Worm (Caenorhabditis elegans) whole organism, L1 larva: ENCODE measurements around the gene F21D5.3.

Experiments used
- C04F5.9 ChIP-seq: sonication (generic microtip); optimal IDR thresholded peaks from 2 replicates; lab custom pipeline; 2016; ENCODE audit warnings: missing genetic modification characterization, missing compliant biosample characterization
- C16A3.4 ChIP-seq: fragments of 150-350 bp; optimal IDR thresholded peaks from 2 replicates; lab custom pipeline; 2014; ENCODE audit warnings: missing biosample characterization, missing genetic modification characterization
- C34B4.2 ChIP-seq: sonication (generic microtip); optimal IDR thresholded peaks from 2 replicates; lab custom pipeline; 2017; ENCODE audit warnings: mild to moderate bottlenecking, missing genetic modification characterization, missing compliant biosample characterization
- F16B12.6 ChIP-seq: fragments of 150-350 bp; optimal IDR thresholded peaks from 2 replicates; lab custom pipeline; 2014; ENCODE audit warnings: missing biosample characterization, missing genetic modification characterization
- Y116A8C.19 ChIP-seq: sonication (generic microtip); optimal IDR thresholded peaks from 2 replicates; lab custom pipeline; 2016; ENCODE audit warnings: missing compliant biosample characterization, missing genetic modification characterization, borderline replicate concordance
- aha-1 ChIP-seq: fragments of 150-350 bp; optimal IDR thresholded peaks from 2 replicates; lab custom pipeline; 2014; ENCODE audit warnings: missing biosample characterization, missing genetic modification characterization
- alr-1 ChIP-seq: fragments of 200-800 bp; sonication (Bioruptor generic); optimal IDR thresholded peaks from 2 replicates; lab custom pipeline; 2018; ENCODE audit warnings: borderline replicate concordance, mild to moderate bottlenecking, missing genetic modification characterization, missing compliant biosample characterization
- aly-2 ChIP-seq: fragments of 150-350 bp; optimal IDR thresholded peaks from 2 replicates; lab custom pipeline; 2014; ENCODE audit warnings: missing biosample characterization, missing genetic modification characterization
- blmp-1 ChIP-seq: fragments of 150-350 bp; optimal IDR thresholded peaks from 2 replicates; lab custom pipeline; 2014; ENCODE audit warnings: missing biosample characterization, missing genetic modification characterization
- ceh-63 ChIP-seq: fragments of 200-800 bp; sonication (Bioruptor generic); optimal IDR thresholded peaks from 2 replicates; lab custom pipeline; 2018; ENCODE audit warnings: mild to moderate bottlenecking, missing genetic modification characterization, missing compliant biosample characterization
- ceh-82 ChIP-seq, 3 experiments: fragments of 150-350 bp in 1 of 3; sonication (generic microtip) in 2 of 3; optimal IDR thresholded peaks; 2 replicates each; lab custom pipeline; 2014 to 2017; ENCODE audit warnings: missing biosample characterization in 3 of 3, missing genetic modification characterization in 3 of 3
- ceh-88 ChIP-seq: fragments of 200-800 bp; sonication (Bioruptor generic); IDR thresholded peaks from 2 replicates; pipeline ENCODE4 v1.3.6; 2022; ENCODE audit warnings: missing genetic modification characterization, missing compliant biosample characterization
- ceh-90 ChIP-seq: sonication (generic microtip); optimal IDR thresholded peaks from 2 replicates; lab custom pipeline; 2016; ENCODE audit warnings: missing genetic modification characterization, missing compliant biosample characterization
- ces-1 ChIP-seq: fragments of 150-350 bp; optimal IDR thresholded peaks from 2 replicates; lab custom pipeline; 2014; ENCODE audit warnings: missing biosample characterization, missing genetic modification reagents, missing genetic modification characterization
- dpl-1 ChIP-seq, 3 experiments: fragments of 150-350 bp in 2 of 3; sonication (generic microtip) in 1 of 3; optimal IDR thresholded peaks; 2 replicates each; lab custom pipeline; 2014 to 2017; ENCODE audit warnings: missing biosample characterization in 3 of 3, missing genetic modification characterization in 3 of 3, missing genetic modification reagents in 3 of 3
- dsc-1 ChIP-seq: sonication (generic microtip); optimal IDR thresholded peaks from 2 replicates; lab custom pipeline; 2016; ENCODE audit warnings: mild to moderate bottlenecking, missing genetic modification characterization, missing compliant biosample characterization
- efl-1 ChIP-seq, 4 experiments: fragments of 150-350 bp; optimal IDR thresholded peaks in 3 of 4; peaks in 1 of 4; 1 replicate in 1 of 4; 2 replicates in 3 of 4; lab custom pipeline; 2014; ENCODE audit warnings: missing biosample characterization in 2 of 4, missing genetic modification characterization in 2 of 4, missing genetic modification reagents in 2 of 4
- fkh-4 ChIP-seq: sonication (generic microtip); optimal IDR thresholded peaks from 2 replicates; lab custom pipeline; 2016; ENCODE audit warnings: missing compliant biosample characterization, missing genetic modification characterization, borderline replicate concordance
- fos-1 ChIP-seq: fragments of 150-350 bp; optimal IDR thresholded peaks from 2 replicates; lab custom pipeline; 2014; ENCODE audit warnings: missing biosample characterization, missing genetic modification characterization
- hlh-17 ChIP-seq: fragments of 200-800 bp; sonication (Bioruptor generic); optimal IDR thresholded peaks from 2 replicates; lab custom pipeline; 2018; ENCODE audit warnings: missing genetic modification characterization, mild to moderate bottlenecking, missing compliant biosample characterization, moderate library complexity, borderline replicate concordance
- hlh-4 ChIP-seq: sonication (generic microtip); optimal IDR thresholded peaks from 2 replicates; lab custom pipeline; 2016; ENCODE audit warnings: mild to moderate bottlenecking, missing genetic modification characterization, missing compliant biosample characterization
- irx-1 ChIP-seq: sonication (generic microtip); optimal IDR thresholded peaks from 2 replicates; lab custom pipeline; 2016; ENCODE audit warnings: missing genetic modification characterization, missing compliant biosample characterization
- isw-1 ChIP-seq: fragments of 200-800 bp; sonication (Bioruptor generic); IDR thresholded peaks from 2 replicates; pipeline ENCODE4 v1.3.6; 2022; ENCODE audit warnings: missing genetic modification characterization, missing compliant biosample characterization
- lin-13 ChIP-seq: fragments of 150-350 bp; optimal IDR thresholded peaks from 2 replicates; lab custom pipeline; 2014; ENCODE audit warnings: missing biosample characterization, missing genetic modification reagents, missing genetic modification characterization
- lin-14 ChIP-seq: fragments of 200-800 bp; sonication (Bioruptor generic); optimal IDR thresholded peaks from 2 replicates; lab custom pipeline; 2018; ENCODE audit warnings: mild to moderate bottlenecking, missing genetic modification characterization, moderate library complexity, missing compliant biosample characterization
- lin-35 ChIP-seq, 2 experiments: fragments of 150-350 bp; optimal IDR thresholded peaks; 2 replicates each; lab custom pipeline; 2014; ENCODE audit warnings: missing biosample characterization in 2 of 2, missing genetic modification characterization in 2 of 2, missing genetic modification reagents in 2 of 2
- lsy-2 ChIP-seq, 2 experiments: fragments of 150-350 bp; optimal IDR thresholded peaks; 2 replicates each; lab custom pipeline; 2014; ENCODE audit warnings: missing biosample characterization in 2 of 2, missing genetic modification characterization in 2 of 2
- mab-9 ChIP-seq: fragments of 200-800 bp; sonication (Bioruptor generic); IDR thresholded peaks from 2 replicates; pipeline ENCODE4 v1.3.6; 2022; ENCODE audit warnings: missing genetic modification reagents, missing genetic modification characterization, missing compliant biosample characterization
- mdl-1 ChIP-seq, 2 experiments: fragments of 150-350 bp; optimal IDR thresholded peaks; 2 replicates each; lab custom pipeline; 2014 to 2017; ENCODE audit warnings: missing biosample characterization in 2 of 2, missing genetic modification characterization in 2 of 2, inconsistent platforms in 1 of 2
- mef-2 ChIP-seq: fragments of 150-350 bp; optimal IDR thresholded peaks from 2 replicates; lab custom pipeline; 2014; ENCODE audit warnings: missing biosample characterization, missing genetic modification characterization
- mep-1 ChIP-seq: fragments of 150-350 bp; optimal IDR thresholded peaks from 2 replicates; lab custom pipeline; 2014; ENCODE audit warnings: missing biosample characterization, missing genetic modification characterization
- nhr-11 ChIP-seq: fragments of 150-350 bp; optimal IDR thresholded peaks from 2 replicates; lab custom pipeline; 2014; ENCODE audit warnings: missing biosample characterization, missing genetic modification characterization
- nhr-12 ChIP-seq: sonication (generic microtip); optimal IDR thresholded peaks from 2 replicates; lab custom pipeline; 2017; ENCODE audit warnings: missing biosample characterization, missing genetic modification characterization
- nhr-19 ChIP-seq: fragments of 200-800 bp; sonication (Bioruptor generic); conservative IDR thresholded peaks from 2 replicates; pipeline ENCODE4 v1.3.6; 2022; ENCODE audit warnings: missing genetic modification characterization, missing compliant biosample characterization
- nhr-20 ChIP-seq: sonication (generic microtip); optimal IDR thresholded peaks from 2 replicates; lab custom pipeline; 2016; ENCODE audit warnings: mild to moderate bottlenecking, missing genetic modification characterization, missing compliant biosample characterization
- nhr-28 ChIP-seq: fragments of 150-350 bp; optimal IDR thresholded peaks from 2 replicates; lab custom pipeline; 2014; ENCODE audit warnings: missing biosample characterization, missing genetic modification characterization
- nhr-47 ChIP-seq: sonication (generic microtip); optimal IDR thresholded peaks from 2 replicates; lab custom pipeline; 2016; ENCODE audit warnings: mild to moderate bottlenecking, missing genetic modification characterization, moderate library complexity, missing compliant biosample characterization
- nhr-71 ChIP-seq: sonication (generic microtip); optimal IDR thresholded peaks from 2 replicates; lab custom pipeline; 2016; ENCODE audit warnings: mild to moderate bottlenecking, missing genetic modification characterization, moderate library complexity, missing compliant biosample characterization
- nhr-76 ChIP-seq: sonication (generic microtip); optimal IDR thresholded peaks from 2 replicates; lab custom pipeline; 2017; ENCODE audit warnings: missing biosample characterization, missing genetic modification characterization
- nhr-84 ChIP-seq: sonication (generic microtip); optimal IDR thresholded peaks from 2 replicates; lab custom pipeline; 2017; ENCODE audit warnings: missing biosample characterization, missing genetic modification characterization
- nhr-90 ChIP-seq: sonication (generic microtip); optimal IDR thresholded peaks from 2 replicates; lab custom pipeline; 2016; ENCODE audit warnings: mild to moderate bottlenecking, missing genetic modification characterization, missing compliant biosample characterization; ENCODE audit not compliant: poor library complexity
- pqm-1 ChIP-seq: sonication (generic microtip); optimal IDR thresholded peaks from 3 replicates; lab custom pipeline; 2017; ENCODE audit warnings: missing biosample characterization, missing genetic modification characterization
- skn-1 ChIP-seq: fragments of 150-350 bp; optimal IDR thresholded peaks from 2 replicates; lab custom pipeline; 2014; ENCODE audit warnings: missing biosample characterization, missing genetic modification characterization
- snpc-4 ChIP-seq: fragments of 150-350 bp; optimal IDR thresholded peaks from 2 replicates; lab custom pipeline; 2014; ENCODE audit warnings: missing biosample characterization, missing genetic modification characterization
- snu-23 ChIP-seq: sonication (generic microtip); optimal IDR thresholded peaks from 2 replicates; lab custom pipeline; 2016; ENCODE audit warnings: missing genetic modification characterization, missing compliant biosample characterization
- sox-4 ChIP-seq: sonication (generic microtip); optimal IDR thresholded peaks from 2 replicates; lab custom pipeline; 2016; ENCODE audit warnings: missing genetic modification characterization, missing compliant biosample characterization
- sup-37 ChIP-seq: fragments of 200-800 bp; sonication (Bioruptor generic); optimal IDR thresholded peaks from 2 replicates; lab custom pipeline; 2018; ENCODE audit warnings: mild to moderate bottlenecking, missing genetic modification characterization, missing compliant biosample characterization
- swsn-7 ChIP-seq: sonication (generic microtip); optimal IDR thresholded peaks from 2 replicates; lab custom pipeline; 2016; ENCODE audit warnings: missing genetic modification characterization, missing compliant biosample characterization
- tlp-1 ChIP-seq: fragments of 150-350 bp; optimal IDR thresholded peaks from 2 replicates; lab custom pipeline; 2014; ENCODE audit warnings: missing biosample characterization, missing genetic modification characterization
- unc-62 ChIP-seq: fragments of 150-350 bp; optimal IDR thresholded peaks from 2 replicates; lab custom pipeline; 2014; ENCODE audit warnings: missing biosample characterization, missing genetic modification reagents, missing genetic modification characterization
- xbp-1 ChIP-seq: sonication (generic microtip); optimal IDR thresholded peaks from 2 replicates; lab custom pipeline; 2016; ENCODE audit warnings: missing genetic modification characterization, missing compliant biosample characterization
- zag-1 ChIP-seq: fragments of 150-350 bp; optimal IDR thresholded peaks from 2 replicates; lab custom pipeline; 2014; ENCODE audit warnings: missing biosample characterization, missing genetic modification characterization
- ztf-11 ChIP-seq, 2 experiments: sonication (generic microtip); optimal IDR thresholded peaks; 2 replicates each; lab custom pipeline; 2016 to 2017; ENCODE audit warnings: missing genetic modification characterization in 2 of 2, missing biosample characterization in 1 of 2, missing compliant biosample characterization in 1 of 2
- ztf-4 ChIP-seq: fragments of 150-350 bp; optimal IDR thresholded peaks from 2 replicates; lab custom pipeline; 2014; ENCODE audit warnings: missing biosample characterization, missing genetic modification characterization

Gene F21D5.3

ce11 chrIV:8691486-8691885 lies 39.1 kb upstream of the F21D5.3 start, which contains the start of the genes hst-1 and ints-6:
hst-1 (minus strand) TSS chrIV:8691513.
ints-6 (plus strand) TSS chrIV:8691745.
- peak in 1 of 2 experiments; percentile 29 for TF ChIP-seq lin-35 (GFP tag; optimal IDR thresholded peaks at IDR 0.05; lab: Kevin White, UChicago)
- TF ChIP-seq C16A3.4 (tag; lab: Kevin White, UChicago), result peak; percentile 16
- TF ChIP-seq xbp-1 (tag; lab: Kevin White, UChicago), result peak; percentile 28
- no peak for TF ChIP-seq sup-37 (GFP tag; lab: Kevin White, UChicago)
- no peak for TF ChIP-seq nhr-84 (tag; lab: Kevin White, UChicago)
- TF ChIP-seq snpc-4 (tag; lab: Kevin White, UChicago), result no peak
- TF ChIP-seq efl-1 (optimal IDR thresholded peaks at IDR 0.05; lab: Kevin White, UChicago), result peak; percentile 14 to 35
- peak; percentile 40 to 88 for TF ChIP-seq efl-1 (GFP tag; optimal IDR thresholded peaks at IDR 0.05 in 1 of 2; lab: Kevin White, UChicago)
- peak; percentile 41 for TF ChIP-seq skn-1 (tag; lab: Kevin White, UChicago)
- peak; percentile 51 for TF ChIP-seq mep-1 (tag; lab: Kevin White, UChicago)
- no peak for TF ChIP-seq Y116A8C.19 (tag; lab: Kevin White, UChicago)
- peak; percentile 46 for TF ChIP-seq snu-23
- no peak for TF ChIP-seq ztf-4
- TF ChIP-seq sox-4, result no peak
- no peak for TF ChIP-seq ceh-90 (tag; lab: Kevin White, UChicago)
- peak; percentile 21 for TF ChIP-seq nhr-20 (tag; lab: Kevin White, UChicago)
- no peak for TF ChIP-seq ceh-88 (GFP tag; lab: Robert Waterston, UW)
- TF ChIP-seq nhr-19 (GFP tag; lab: Robert Waterston, UW), result no peak
- TF ChIP-seq zag-1 (tag; lab: Kevin White, UChicago), result no peak
- peak; percentile 40 to 56 for TF ChIP-seq lsy-2 (tag; optimal IDR thresholded peaks at IDR 0.05; lab: Kevin White, UChicago)
- no peak for TF ChIP-seq dsc-1 (tag; lab: Kevin White, UChicago)
- no peak for TF ChIP-seq nhr-12 (tag; lab: Kevin White, UChicago)
- no peak for TF ChIP-seq aly-2
- TF ChIP-seq dpl-1 (GFP tag; optimal IDR thresholded peaks at IDR 0.05; lab: Kevin White, UChicago), result peak in 2 of 3 experiments; percentile 27 to 56
- TF ChIP-seq mab-9 (GFP tag; lab: Robert Waterston, UW), result no peak
- no peak for TF ChIP-seq ceh-63 (GFP tag; lab: Kevin White, UChicago)
- no peak for TF ChIP-seq mdl-1 (tag; optimal IDR thresholded peaks at IDR 0.05; lab: Kevin White, UChicago)
- no peak for TF ChIP-seq lin-14 (GFP tag; lab: Kevin White, UChicago)
- TF ChIP-seq aha-1, result no peak
- TF ChIP-seq ceh-82 (tag; optimal IDR thresholded peaks at IDR 0.05; lab: Kevin White, UChicago), result no peak
- TF ChIP-seq ces-1 (GFP tag; lab: Kevin White, UChicago), result no peak
- TF ChIP-seq ztf-11 (tag; optimal IDR thresholded peaks at IDR 0.05; lab: Kevin White, UChicago), result no peak
- TF ChIP-seq nhr-71 (tag; lab: Kevin White, UChicago), result peak; percentile 38
- TF ChIP-seq nhr-28 (tag; lab: Kevin White, UChicago), result no peak
- TF ChIP-seq unc-62 (GFP tag; lab: Kevin White, UChicago), result no peak
- peak; percentile 76 for TF ChIP-seq F16B12.6
- no peak for TF ChIP-seq fos-1 (tag; lab: Kevin White, UChicago)
- no peak for TF ChIP-seq nhr-90 (tag; lab: Kevin White, UChicago)
- TF ChIP-seq nhr-11 (tag; lab: Kevin White, UChicago), result no peak
- TF ChIP-seq nhr-47 (tag; lab: Kevin White, UChicago), result peak; percentile 32
- TF ChIP-seq C34B4.2 (tag; lab: Kevin White, UChicago), result no peak
- TF ChIP-seq fkh-4 (tag; lab: Kevin White, UChicago), result no peak
- no peak for TF ChIP-seq hlh-4
- no peak for TF ChIP-seq pqm-1 (tag; lab: Kevin White, UChicago)
- TF ChIP-seq hlh-17 (GFP tag; lab: Kevin White, UChicago), result no peak
- peak; percentile 9 for TF ChIP-seq swsn-7 (tag; lab: Kevin White, UChicago)
- TF ChIP-seq irx-1 (tag; lab: Kevin White, UChicago), result no peak
- peak; percentile 4 for TF ChIP-seq blmp-1 (tag; lab: Kevin White, UChicago)
- TF ChIP-seq lin-13 (GFP tag; lab: Kevin White, UChicago), result no peak
- no peak for TF ChIP-seq mef-2 (tag; lab: Kevin White, UChicago)
- TF ChIP-seq alr-1 (tag; lab: Kevin White, UChicago), result no peak
- TF ChIP-seq tlp-1, result no peak
- TF ChIP-seq nhr-76 (tag; lab: Kevin White, UChicago), result no peak
- no peak for TF ChIP-seq isw-1
- no peak for TF ChIP-seq C04F5.9 (tag; lab: Kevin White, UChicago)
- TF ChIP-seq, all 84 proteins: peak for 15
